Fruit fly (Drosophila melanogaster): ENCODE results near the gene Rbp9.

Gene Rbp9

DNA sequence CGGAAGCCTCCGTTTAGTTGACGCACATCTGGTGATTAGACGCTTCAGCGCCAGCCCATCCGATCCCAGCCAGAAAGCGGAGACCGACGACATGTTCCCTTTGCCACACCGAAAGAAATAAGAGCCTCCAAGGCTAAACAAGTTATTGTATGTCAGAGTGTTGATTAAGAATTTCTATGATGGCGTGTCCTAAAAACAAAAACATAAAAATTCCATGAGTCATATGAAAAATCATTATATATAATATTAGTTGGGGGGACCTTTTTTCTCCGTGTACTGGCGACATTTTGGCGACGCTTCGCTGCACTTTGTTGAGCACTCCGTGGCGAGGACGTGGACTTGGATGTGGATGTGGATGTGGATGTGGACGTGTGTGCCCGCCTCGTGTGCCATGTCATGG lies 58.2 kb downstream of the Rbp9 start (continued):
- TF ChIP-seq bsh (GFP tag; optimal IDR thresholded peaks at IDR 0.05) (peak in 1 of 2 experiments; percentile 56), tup (GFP tag; optimal IDR thresholded peaks at IDR 0.05) (peak; percentile 26), CG13894 (tag; optimal IDR thresholded peaks at IDR 0.05) (no peak), cad (GFP tag; optimal IDR thresholded peaks at IDR 0.05) (no peak), CG2678 (tag; optimal IDR thresholded peaks at IDR 0.05) (no peak), org-1 (GFP tag; optimal IDR thresholded peaks at IDR 0.05) (no peak), Lhr (GFP tag; optimal IDR thresholded peaks at IDR 0.05) (no peak), CG1647 (GFP tag; optimal IDR thresholded peaks at IDR 0.05) (peak; percentile 7), CG10209 (GFP tag; optimal IDR thresholded peaks at IDR 0.05) (peak; percentile 22), luna (GFP tag; optimal IDR thresholded peaks at IDR 0.05) (no peak), CG32767 (GFP tag; IDR thresholded peaks at IDR 0.05) (no peak), Gug (GFP tag; IDR thresholded peaks at IDR 0.05) (no peak), zfh2 (GFP tag; optimal IDR thresholded peaks at IDR 0.05) (no peak), nom (GFP tag; optimal IDR thresholded peaks at IDR 0.05) (no peak), CG4404 (GFP tag; IDR thresholded peaks at IDR 0.05) (0 out of 2 replicates have a peak, but pooled peaks have one; percentile 37), CG17359 (tag; optimal IDR thresholded peaks at IDR 0.05) (no peak), odd (GFP tag; optimal IDR thresholded peaks at IDR 0.05) (no peak), ind (GFP tag; optimal IDR thresholded peaks at IDR 0.05) (peak; percentile 29), Poxn (GFP tag; IDR thresholded peaks at IDR 0.05) (no peak), CG8089 (GFP tag; optimal IDR thresholded peaks at IDR 0.05) (no peak), CG1529 (GFP tag; optimal IDR thresholded peaks at IDR 0.05) (peak; percentile 6), CG15514 (GFP tag; optimal IDR thresholded peaks at IDR 0.05) (no peak), Dip2 (GFP tag; IDR thresholded peaks at IDR 0.05) (no peak), CG4424 (GFP tag; optimal IDR thresholded peaks at IDR 0.05) (peak; percentile 27), scrt (GFP tag; optimal IDR thresholded peaks at IDR 0.05) (no peak), CG3995 (GFP tag; optimal IDR thresholded peaks at IDR 0.05) (no peak), CG5180 (GFP tag; optimal IDR thresholded peaks at IDR 0.05) (no peak), aop (GFP tag; IDR thresholded peaks at IDR 0.05) (no peak), ken (GFP tag; IDR thresholded peaks at IDR 0.05) (peak; percentile 38; the same call in 1 of the 3 replicates), Bgb (GFP tag; IDR thresholded peaks at IDR 0.05; ENCODE audit: partially characterized antibody) (no peak), Hr39 (optimal IDR thresholded peaks at IDR 0.05) (no peak), lmd (GFP tag; IDR thresholded peaks at IDR 0.05) (peak; percentile 44; the same call in 1 of the 2 replicates), CG8290 (GFP tag; optimal IDR thresholded peaks at IDR 0.05) (no peak), CG8290 (tag; optimal IDR thresholded peaks at IDR 0.05) (no peak), CG9797 (GFP tag; optimal IDR thresholded peaks at IDR 0.05) (no peak), Hey (tag; optimal IDR thresholded peaks at IDR 0.05) (no peak), cato (GFP tag; optimal IDR thresholded peaks at IDR 0.05; ENCODE audit: borderline replicate concordance) (no peak), wdn (GFP tag; IDR thresholded peaks at IDR 0.05) (no peak), Nf-YC (tag; optimal IDR thresholded peaks at IDR 0.05) (no peak), Sox100B (GFP tag; optimal IDR thresholded peaks at IDR 0.05) (no peak), Lpt (GFP tag; optimal IDR thresholded peaks at IDR 0.05) (no peak), eyg (GFP tag; optimal IDR thresholded peaks at IDR 0.05) (no peak), row (GFP tag; IDR thresholded peaks at IDR 0.05) (peak; percentile 51; the same call in 2 of the 3 replicates), MBD-R2 (GFP tag; IDR thresholded peaks at IDR 0.05) (no peak), D19B (GFP tag; optimal IDR thresholded peaks at IDR 0.05) (no peak), Med (GFP tag) (peak; percentile 21), CG12104 (GFP tag; optimal IDR thresholded peaks at IDR 0.05) (no peak), onecut (GFP tag; IDR thresholded peaks at IDR 0.05) (no peak), tin (GFP tag; optimal IDR thresholded peaks at IDR 0.05) (peak; percentile 34), CG4730 (GFP tag; IDR thresholded peaks at IDR 0.05) (no peak), Ada2b (GFP tag; IDR thresholded peaks at IDR 0.05) (0 out of 2 replicates have a peak, but pooled peaks have one; percentile 9), H15 (GFP tag; IDR thresholded peaks at IDR 0.05) (0 out of 3 replicates have a peak, but pooled peaks have one; percentile 42), CG10462 (GFP tag; optimal IDR thresholded peaks at IDR 0.05) (no peak)

Measured in whole organism, embryonic.